Fruit fly (Drosophila melanogaster) whole organism, embryonic: ENCODE measurements around the gene Cip4.
A peak's percentile ranks its signal among the peaks of the same experiment; 100 is the strongest.

Experiments used
- Blimp-1 ChIP-seq: fragments of 200-800 bp; sonication (Bioruptor generic); optimal IDR thresholded peaks from 3 replicates; lab custom pipeline; 2018; ENCODE audit warnings: missing biosample characterization, missing genetic modification characterization, mild to moderate bottlenecking, moderate library complexity, missing genetic modification reagents
- C15 ChIP-seq: fragments of 200-800 bp; sonication (Bioruptor generic); IDR thresholded peaks from 3 replicates; pipeline ENCODE4 v1.3.6; 2022; ENCODE audit warnings: missing biosample characterization, missing genetic modification characterization
- CG10147 ChIP-seq: fragments of 200-800 bp; sonication (Bioruptor generic); optimal IDR thresholded peaks from 2 replicates; lab custom pipeline; 2019; ENCODE audit warnings: missing biosample characterization, mild to moderate bottlenecking, missing genetic modification characterization, moderate library complexity
- CG10462 ChIP-seq: fragments of 200-800 bp; sonication (Bioruptor generic); optimal IDR thresholded peaks from 2 replicates; lab custom pipeline; 2016; ENCODE audit warnings: missing biosample characterization, missing genetic modification characterization
- CG12391 ChIP-seq: fragments of 200-800 bp; sonication (Bioruptor generic); optimal IDR thresholded peaks from 3 replicates; lab custom pipeline; 2018; ENCODE audit warnings: missing biosample characterization, mild to moderate bottlenecking, missing genetic modification characterization, moderate library complexity
- CG13424 ChIP-seq: fragments of 200-800 bp; sonication (Bioruptor generic); optimal IDR thresholded peaks from 2 replicates; lab custom pipeline; 2019; ENCODE audit warnings: missing biosample characterization, mild to moderate bottlenecking, missing genetic modification characterization, moderate library complexity
- CG15479 ChIP-seq: fragments of 200-800 bp; sonication (Bioruptor generic); optimal IDR thresholded peaks from 3 replicates; lab custom pipeline; 2019; ENCODE audit warnings: missing biosample characterization, mild to moderate bottlenecking, missing genetic modification characterization, moderate library complexity
- CG15696 ChIP-seq: fragments of 200-800 bp; sonication (Bioruptor generic); optimal IDR thresholded peaks from 2 replicates; lab custom pipeline; 2019; ENCODE audit warnings: missing biosample characterization, mild to moderate bottlenecking, missing genetic modification characterization, moderate library complexity
- CG16779 ChIP-seq: fragments of 200-800 bp; sonication (Bioruptor generic); IDR thresholded peaks from 2 replicates; pipeline ENCODE4 v1.3.6; 2022; ENCODE audit warnings: missing biosample characterization, missing genetic modification characterization
- CG16813 ChIP-seq: fragments of 200-800 bp; sonication (Bioruptor generic); IDR thresholded peaks from 3 replicates; pipeline ENCODE4 v1.3.6; 2022; ENCODE audit warnings: missing biosample characterization, missing genetic modification characterization; ENCODE audit not compliant: partially characterized antibody
- CG17385 ChIP-seq: fragments of 200-800 bp; sonication (Bioruptor generic); optimal IDR thresholded peaks from 3 replicates; lab custom pipeline; 2018; ENCODE audit warnings: missing biosample characterization, mild to moderate bottlenecking, missing genetic modification characterization
- CG2129 ChIP-seq: fragments of 200-800 bp; sonication (Bioruptor generic); IDR thresholded peaks from 2 replicates; pipeline ENCODE4 v1.3.6; 2022; ENCODE audit warnings: missing biosample characterization, missing genetic modification characterization; ENCODE audit not compliant: partially characterized antibody
- CG2712 ChIP-seq: fragments of 200-800 bp; optimal IDR thresholded peaks from 3 replicates; lab custom pipeline; 2019; ENCODE audit warnings: missing biosample characterization, mild to moderate bottlenecking, missing genetic modification characterization, moderate library complexity
- CG31388 ChIP-seq: fragments of 200-800 bp; sonication (Bioruptor generic); optimal IDR thresholded peaks from 2 replicates; lab custom pipeline; 2016; ENCODE audit warnings: missing biosample characterization, missing genetic modification characterization
- CG34224 ChIP-seq: fragments of 200-800 bp; sonication (Bioruptor generic); IDR thresholded peaks from 3 replicates; pipeline ENCODE4 v1.3.6; 2022; ENCODE audit warnings: missing biosample characterization, missing genetic modification characterization; ENCODE audit not compliant: partially characterized antibody
- CG4617 ChIP-seq: fragments of 200-800 bp; sonication (Bioruptor generic); optimal IDR thresholded peaks from 3 replicates; lab custom pipeline; 2016; ENCODE audit warnings: missing biosample characterization, missing genetic modification characterization, borderline replicate concordance
- CG4820 ChIP-seq: fragments of 200-800 bp; sonication (Bioruptor generic); optimal IDR thresholded peaks from 3 replicates; lab custom pipeline; 2016; ENCODE audit warnings: missing biosample characterization, missing genetic modification characterization
- CG6689 ChIP-seq: fragments of 200-800 bp; sonication (Bioruptor generic); IDR thresholded peaks from 2 replicates; pipeline ENCODE4 v1.3.6; 2022; ENCODE audit warnings: missing biosample characterization, missing genetic modification characterization
- CG6765 ChIP-seq: fragments of 200-800 bp; sonication (Bioruptor generic); optimal IDR thresholded peaks from 3 replicates; lab custom pipeline; 2017; ENCODE audit warnings: missing biosample characterization, mild to moderate bottlenecking, missing genetic modification characterization
- CG7839 ChIP-seq: fragments of 200-800 bp; sonication (Bioruptor generic); optimal IDR thresholded peaks from 3 replicates; lab custom pipeline; 2018; ENCODE audit warnings: missing biosample characterization, mild to moderate bottlenecking, missing genetic modification characterization, moderate library complexity
- CG7987 ChIP-seq: fragments of 200-800 bp; sonication (Bioruptor generic); optimal IDR thresholded peaks from 2 replicates; lab custom pipeline; 2018; ENCODE audit warnings: missing biosample characterization, mild to moderate bottlenecking, missing genetic modification characterization, moderate library complexity
- CG9876 ChIP-seq: fragments of 200-800 bp; sonication (Bioruptor generic); optimal IDR thresholded peaks from 2 replicates; lab custom pipeline; 2016; ENCODE audit warnings: missing biosample characterization, missing genetic modification characterization
- CTCF ChIP-seq: fragments of 200-800 bp; sonication (Bioruptor generic); optimal IDR thresholded peaks from 2 replicates; lab custom pipeline; 2017; ENCODE audit warnings: missing biosample characterization, mild to moderate bottlenecking, missing genetic modification characterization, moderate library complexity
- Camta ChIP-seq: fragments of 200-800 bp; sonication (Bioruptor generic); optimal IDR thresholded peaks from 2 replicates; lab custom pipeline; 2016; ENCODE audit warnings: missing biosample characterization, missing genetic modification characterization
- Dbx ChIP-seq: fragments of 200-800 bp; sonication (Bioruptor generic); IDR thresholded peaks from 3 replicates; pipeline ENCODE4 v1.3.6; 2022; ENCODE audit warnings: missing biosample characterization, missing genetic modification characterization
- H15 ChIP-seq: fragments of 200-800 bp; sonication (Bioruptor generic); IDR thresholded peaks from 3 replicates; pipeline ENCODE4 v1.3.6; 2022; ENCODE audit warnings: missing biosample characterization, missing genetic modification characterization
- Hey ChIP-seq: fragments of 200-800 bp; sonication (Bioruptor generic); optimal IDR thresholded peaks from 3 replicates; lab custom pipeline; 2018; ENCODE audit warnings: missing biosample characterization, mild to moderate bottlenecking, missing genetic modification characterization
- MESR4 ChIP-seq: fragments of 200-800 bp; sonication (Bioruptor generic); optimal IDR thresholded peaks from 2 replicates; lab custom pipeline; 2018; ENCODE audit warnings: missing biosample characterization, mild to moderate bottlenecking, missing genetic modification characterization, moderate library complexity
- NfI ChIP-seq: fragments of 200-800 bp; sonication (Bioruptor generic); optimal IDR thresholded peaks from 3 replicates; lab custom pipeline; 2018; ENCODE audit warnings: missing biosample characterization, mild to moderate bottlenecking, missing genetic modification characterization, moderate library complexity
- Poxn ChIP-seq: fragments of 200-800 bp; sonication (Bioruptor generic); IDR thresholded peaks from 2 replicates; pipeline ENCODE4 v1.3.6; 2022; ENCODE audit warnings: missing biosample characterization, missing genetic modification characterization
- Sox102F ChIP-seq: fragments of 200-800 bp; sonication (Bioruptor generic); optimal IDR thresholded peaks from 2 replicates; lab custom pipeline; 2018; ENCODE audit warnings: missing biosample characterization, mild to moderate bottlenecking, missing genetic modification characterization, moderate library complexity
- Usf ChIP-seq: fragments of 200-800 bp; sonication (Bioruptor generic); optimal IDR thresholded peaks from 2 replicates; lab custom pipeline; 2017; ENCODE audit warnings: missing genotype, missing biosample characterization, missing genetic modification characterization
- caup ChIP-seq: fragments of 200-800 bp; sonication (Bioruptor generic); optimal IDR thresholded peaks from 3 replicates; lab custom pipeline; 2017; ENCODE audit warnings: missing biosample characterization, mild to moderate bottlenecking, missing genetic modification characterization, moderate library complexity; ENCODE audit not compliant: severe bottlenecking
- da ChIP-seq: fragments of 200-800 bp; sonication (Bioruptor generic); optimal IDR thresholded peaks from 2 replicates; lab custom pipeline; 2016; ENCODE audit warnings: missing biosample characterization, missing genetic modification characterization
- dan ChIP-seq: fragments of 200-800 bp; sonication (Bioruptor generic); IDR thresholded peaks from 2 replicates; pipeline ENCODE4 v1.3.6; 2022; ENCODE audit warnings: missing biosample characterization, missing genetic modification characterization
- emc ChIP-seq: fragments of 200-800 bp; sonication (Bioruptor generic); optimal IDR thresholded peaks from 2 replicates; lab custom pipeline; 2016; ENCODE audit warnings: missing biosample characterization, missing genetic modification characterization
- gcm2 ChIP-seq: fragments of 200-800 bp; sonication (Bioruptor generic); optimal IDR thresholded peaks from 2 replicates; lab custom pipeline; 2016; ENCODE audit warnings: missing biosample characterization, missing genetic modification characterization
- grau ChIP-seq: fragments of 200-800 bp; optimal IDR thresholded peaks from 3 replicates; lab custom pipeline; 2019; ENCODE audit warnings: missing biosample characterization, mild to moderate bottlenecking, missing genetic modification characterization, moderate library complexity
- gro ChIP-seq: fragments of 200-800 bp; sonication (Bioruptor generic); optimal IDR thresholded peaks from 2 replicates; lab custom pipeline; 2016; ENCODE audit warnings: missing biosample characterization, missing genetic modification characterization
- hb ChIP-seq: fragments of 200-800 bp; sonication (Bioruptor generic); IDR thresholded peaks from 3 replicates; pipeline ENCODE4 v1.3.6; 2022; ENCODE audit warnings: missing biosample characterization, missing genetic modification characterization; ENCODE audit not compliant: partially characterized antibody
- jing ChIP-seq: fragments of 200-800 bp; sonication (Bioruptor generic); optimal IDR thresholded peaks from 2 replicates; lab custom pipeline; 2018; ENCODE audit warnings: missing biosample characterization, mild to moderate bottlenecking, missing genetic modification characterization
- kay ChIP-seq: fragments of 200-800 bp; sonication (Bioruptor generic); optimal IDR thresholded peaks from 2 replicates; lab custom pipeline; 2016; ENCODE audit warnings: missing biosample characterization, missing genetic modification characterization
- nau ChIP-seq: fragments of 200-800 bp; sonication (Bioruptor generic); optimal IDR thresholded peaks from 3 replicates; lab custom pipeline; 2017; ENCODE audit warnings: missing biosample characterization, mild to moderate bottlenecking, missing genetic modification characterization, missing genetic modification reagents
- odd ChIP-seq: fragments of 200-800 bp; sonication (Bioruptor generic); optimal IDR thresholded peaks from 2 replicates; lab custom pipeline; 2017; ENCODE audit warnings: missing biosample characterization, mild to moderate bottlenecking, missing genetic modification characterization
- pros ChIP-seq: fragments of 200-800 bp; sonication (Bioruptor generic); optimal IDR thresholded peaks from 3 replicates; lab custom pipeline; 2019; ENCODE audit warnings: missing biosample characterization, mild to moderate bottlenecking, missing genetic modification characterization, moderate library complexity
- shn ChIP-seq: fragments of 200-800 bp; sonication (Bioruptor generic); optimal IDR thresholded peaks from 3 replicates; lab custom pipeline; 2016; ENCODE audit warnings: missing biosample characterization, missing genetic modification characterization
- slou ChIP-seq: fragments of 200-800 bp; sonication (Bioruptor generic); optimal IDR thresholded peaks from 3 replicates; lab custom pipeline; 2016; ENCODE audit warnings: missing biosample characterization, missing genetic modification characterization
- slp2 ChIP-seq: fragments of 200-800 bp; sonication (Bioruptor generic); optimal IDR thresholded peaks from 2 replicates; lab custom pipeline; 2016; ENCODE audit warnings: missing biosample characterization, missing genetic modification characterization
- tup ChIP-seq: fragments of 200-800 bp; sonication (Bioruptor generic); optimal IDR thresholded peaks from 2 replicates; lab custom pipeline; 2016; ENCODE audit warnings: missing biosample characterization, mild to moderate bottlenecking, missing genetic modification characterization, moderate library complexity

Gene Cip4

dm6 chr3L:4406653-4407257, 42.9 kb upstream of the Cip4 start, which contains the start of gene TP53INP (continued):
- TF ChIP-seq Hey (no peak), CG4617 (peak; percentile 34), caup (GFP tag; lab: Kevin White, UChicago) (peak; percentile 86), Sox102F (GFP tag; lab: Kevin White, UChicago) (peak; percentile 92), pros (GFP tag; lab: Kevin White, UChicago) (peak; percentile 30), CG10147 (GFP tag; lab: Kevin White, UChicago) (peak; percentile 93), CG16813 (GFP tag; lab: Robert Waterston, UW) (peak; percentile 29; the same call in 1 of the 3 replicates), hb (GFP tag; lab: Robert Waterston, UW) (no peak), CG15696 (tag; lab: Kevin White, UChicago) (peak; percentile 84), odd (peak; percentile 93), CTCF (GFP tag; lab: Kevin White, UChicago) (peak; percentile 33), CG4820 (GFP tag; lab: Kevin White, UChicago) (peak; percentile 84), kay (GFP tag; lab: Kevin White, UChicago) (peak; percentile 72), MESR4 (GFP tag; lab: Kevin White, UChicago) (peak; percentile 12), CG12391 (peak; percentile 93), da (GFP tag; lab: Kevin White, UChicago) (peak; percentile 46), emc (GFP tag; lab: Kevin White, UChicago) (peak; percentile 30), gro (peak; percentile 84), CG2129 (GFP tag; lab: Robert Waterston, UW) (no peak), C15 (no peak), CG15479 (GFP tag; lab: Kevin White, UChicago) (peak; percentile 72), CG17385 (peak; percentile 87), Usf (peak; percentile 74), jing (peak; percentile 65), gcm2 (no peak), Blimp-1 (GFP tag; lab: Kevin White, UChicago) (peak; percentile 87), CG7839 (tag; lab: Kevin White, UChicago) (peak; percentile 93), slou (GFP tag; lab: Kevin White, UChicago) (peak; percentile 73), slp2 (peak; percentile 69), CG7987 (peak; percentile 47), CG2712 (tag; lab: Kevin White, UChicago) (peak; percentile 93), H15 (peak; percentile 66; the same call in 1 of the 3 replicates), CG6689 (peak; percentile 69), shn (GFP tag; lab: Kevin White, UChicago) (peak; percentile 60), NfI (GFP tag; lab: Kevin White, UChicago) (peak; percentile 88), CG34224 (GFP tag; lab: Robert Waterston, UW) (peak; percentile 30; the same call in 2 of the 3 replicates), nau (peak; percentile 90), grau (peak; percentile 92), dan (GFP tag; lab: Robert Waterston, UW) (no peak), tup (peak; percentile 31), Camta (peak; percentile 60), Dbx (peak; percentile 56; the same call in 1 of the 3 replicates), CG13424 (peak; percentile 93), CG10462 (peak; percentile 84), CG31388 (peak; percentile 37), CG9876 (GFP tag; lab: Kevin White, UChicago) (peak; percentile 23), Poxn (no peak), CG6765 (GFP tag; lab: Kevin White, UChicago) (peak; percentile 69), CG16779 (GFP tag; lab: Robert Waterston, UW) (peak; percentile 61; the same call in 1 of the 2 replicates)
